Worm (Caenorhabditis elegans) whole organism, L4/young adult: ENCODE results near the gene srm-2.
A peak's percentile ranks its signal among the peaks of the same experiment; 100 is the strongest.

ENCODE experiments used
- dao-5 ChIP-seq: sonication (generic microtip); optimal IDR thresholded peaks from 2 replicates; lab custom pipeline; 2016; ENCODE audit warnings: missing genotype, missing genetic modification characterization, moderate library complexity, missing compliant biosample characterization
- him-1 ChIP-seq: sonication (generic microtip); optimal IDR thresholded peaks from 2 replicates; lab custom pipeline; 2016; ENCODE audit warnings: missing genotype, missing genetic modification reagents, missing genetic modification characterization, missing compliant biosample characterization

ce11 chrIV:5038744-5039143, 30.3 kb downstream of the srm-2 start:
- peak; percentile 17 for TF ChIP-seq him-1
- TF ChIP-seq dao-5 (tag; lab: Kevin White, UChicago): peak; percentile 66
